Worm (Caenorhabditis elegans) whole organism, L3 larva: ENCODE measurements around the gene nhr-177.
A peak's percentile ranks its signal among the peaks of the same experiment; 100 is the strongest.

Experiments used
- R02D3.7 ChIP-seq: fragments of 150-350 bp; optimal IDR thresholded peaks from 2 replicates; lab custom pipeline; 2014; ENCODE audit warnings: missing biosample characterization, missing genetic modification characterization
- ZK546.5 ChIP-seq: sonication (generic microtip); optimal IDR thresholded peaks from 2 replicates; lab custom pipeline; 2017; ENCODE audit warnings: missing biosample characterization, missing genetic modification characterization
- aly-2 ChIP-seq: fragments of 150-350 bp; optimal IDR thresholded peaks from 2 replicates; lab custom pipeline; 2014; ENCODE audit warnings: missing biosample characterization, missing genetic modification characterization
- ceh-28 ChIP-seq: fragments of 150-350 bp; optimal IDR thresholded peaks from 2 replicates; lab custom pipeline; 2014; ENCODE audit warnings: missing biosample characterization, missing genetic modification reagents, missing genetic modification characterization
- ceh-82 ChIP-seq: fragments of 150-350 bp; optimal IDR thresholded peaks from 2 replicates; lab custom pipeline; 2014; ENCODE audit warnings: missing biosample characterization, missing genetic modification characterization
- ceh-9 ChIP-seq: sonication (generic microtip); optimal IDR thresholded peaks from 2 replicates; lab custom pipeline; 2018; ENCODE audit warnings: missing biosample characterization, missing genetic modification characterization
- daf-12 ChIP-seq: fragments of 150-350 bp; optimal IDR thresholded peaks from 2 replicates; lab custom pipeline; 2014; ENCODE audit warnings: missing biosample characterization, missing genetic modification reagents, missing genetic modification characterization
- egl-27 ChIP-seq: sonication (generic microtip); optimal IDR thresholded peaks from 4 replicates; lab custom pipeline; 2017; ENCODE audit warnings: missing biosample characterization, missing genetic modification reagents, missing genetic modification characterization
- egl-5 ChIP-seq: fragments of 150-350 bp; optimal IDR thresholded peaks from 2 replicates; lab custom pipeline; 2017; ENCODE audit warnings: missing biosample characterization, missing genetic modification reagents, missing genetic modification characterization, inconsistent platforms
- elt-1 ChIP-seq: fragments of 150-350 bp; optimal IDR thresholded peaks from 2 replicates; lab custom pipeline; 2014; ENCODE audit warnings: missing biosample characterization, missing genetic modification characterization
- eor-1 ChIP-seq, 2 experiments: fragments of 150-350 bp; optimal IDR thresholded peaks; 2 replicates each; lab custom pipeline; 2014 to 2018; ENCODE audit warnings: missing biosample characterization in 2 of 2, missing genetic modification characterization in 2 of 2
- fkh-10 ChIP-seq: sonication (generic microtip); optimal IDR thresholded peaks from 2 replicates; lab custom pipeline; 2017; ENCODE audit warnings: missing biosample characterization, missing genetic modification reagents, missing genetic modification characterization
- hmg-11 ChIP-seq: sonication (generic microtip); optimal IDR thresholded peaks from 2 replicates; lab custom pipeline; 2016; ENCODE audit warnings: missing genetic modification characterization, missing compliant biosample characterization
- jun-1 ChIP-seq: fragments of 150-350 bp; optimal IDR thresholded peaks from 2 replicates; lab custom pipeline; 2014; ENCODE audit warnings: missing biosample characterization, missing genetic modification reagents, missing genetic modification characterization
- lin-15B ChIP-seq: fragments of 150-350 bp; optimal IDR thresholded peaks from 2 replicates; lab custom pipeline; 2014; ENCODE audit warnings: missing biosample characterization, missing genetic modification characterization
- lin-39 ChIP-seq: fragments of 150-350 bp; optimal IDR thresholded peaks from 2 replicates; lab custom pipeline; 2018; ENCODE audit warnings: missing biosample characterization, missing genetic modification reagents, missing genetic modification characterization
- lsy-12 ChIP-seq: sonication (generic microtip); optimal IDR thresholded peaks from 2 replicates; lab custom pipeline; 2016; ENCODE audit warnings: mild to moderate bottlenecking, missing genetic modification characterization, missing compliant biosample characterization
- mdl-1 ChIP-seq: fragments of 150-350 bp; optimal IDR thresholded peaks from 2 replicates; lab custom pipeline; 2014; ENCODE audit warnings: missing biosample characterization, missing genetic modification characterization
- mml-1 ChIP-seq: fragments of 150-350 bp; sonication (generic microtip); optimal IDR thresholded peaks from 3 replicates; lab custom pipeline; 2014; ENCODE audit warnings: missing biosample characterization, missing genetic modification characterization
- nfya-1 ChIP-seq: sonication (generic microtip); optimal IDR thresholded peaks from 2 replicates; lab custom pipeline; 2017; ENCODE audit warnings: missing genetic modification characterization, mild to moderate bottlenecking, missing compliant biosample characterization, antibody characterized with exemption, moderate library complexity; ENCODE audit not compliant: insufficient read depth
- nhr-11 ChIP-seq: fragments of 150-350 bp; optimal IDR thresholded peaks from 2 replicates; lab custom pipeline; 2014; ENCODE audit warnings: missing biosample characterization, missing genetic modification characterization
- nhr-12 ChIP-seq: fragments of 150-350 bp; optimal IDR thresholded peaks from 2 replicates; lab custom pipeline; 2014; ENCODE audit warnings: missing biosample characterization, missing genetic modification characterization
- nhr-23 ChIP-seq: fragments of 150-350 bp; optimal IDR thresholded peaks from 2 replicates; lab custom pipeline; 2014; ENCODE audit warnings: missing biosample characterization, missing genetic modification reagents, missing genetic modification characterization
- nhr-237 ChIP-seq: fragments of 150-350 bp; optimal IDR thresholded peaks from 2 replicates; lab custom pipeline; 2014; ENCODE audit warnings: missing biosample characterization, missing genetic modification characterization
- nhr-25 ChIP-seq: sonication (generic microtip); optimal IDR thresholded peaks from 2 replicates; lab custom pipeline; 2017; ENCODE audit warnings: missing biosample characterization, missing genetic modification characterization
- nhr-28 ChIP-seq: fragments of 150-350 bp; optimal IDR thresholded peaks from 2 replicates; lab custom pipeline; 2014; ENCODE audit warnings: missing biosample characterization, missing genetic modification characterization
- nhr-43 ChIP-seq: sonication (generic microtip); optimal IDR thresholded peaks from 2 replicates; lab custom pipeline; 2016; ENCODE audit warnings: mild to moderate bottlenecking, missing genetic modification characterization, missing compliant biosample characterization; ENCODE audit not compliant: poor library complexity, severe bottlenecking
- nhr-67 ChIP-seq: fragments of 150-350 bp; optimal IDR thresholded peaks from 2 replicates; lab custom pipeline; 2014; ENCODE audit warnings: missing biosample characterization, missing genetic modification characterization
- nhr-76 ChIP-seq: fragments of 150-350 bp; sonication (generic microtip); optimal IDR thresholded peaks from 5 replicates; lab custom pipeline; 2014; ENCODE audit warnings: missing biosample characterization, missing genetic modification characterization
- nhr-77 ChIP-seq: fragments of 150-350 bp; optimal IDR thresholded peaks from 2 replicates; lab custom pipeline; 2014; ENCODE audit warnings: missing biosample characterization, missing genetic modification characterization
- pha-4 ChIP-seq: fragments of 150-350 bp; optimal IDR thresholded peaks from 2 replicates; lab custom pipeline; 2014; ENCODE audit warnings: missing biosample characterization, missing genetic modification reagents, missing genetic modification characterization
- pqm-1 ChIP-seq: fragments of 150-350 bp; optimal IDR thresholded peaks from 2 replicates; lab custom pipeline; 2017; ENCODE audit warnings: missing biosample characterization, missing genetic modification characterization, inconsistent platforms
- skn-1 ChIP-seq: fragments of 150-350 bp; optimal IDR thresholded peaks from 2 replicates; lab custom pipeline; 2014; ENCODE audit warnings: missing biosample characterization, missing genetic modification characterization
- snpc-4 ChIP-seq: fragments of 150-350 bp; optimal IDR thresholded peaks from 2 replicates; lab custom pipeline; 2014; ENCODE audit warnings: missing biosample characterization, missing genetic modification characterization
- unc-39 ChIP-seq: sonication (generic microtip); optimal IDR thresholded peaks from 4 replicates; lab custom pipeline; 2017; ENCODE audit warnings: missing biosample characterization, missing genetic modification characterization
- unc-62 ChIP-seq: fragments of 150-350 bp; sonication (generic microtip); optimal IDR thresholded peaks from 4 replicates; lab custom pipeline; 2014; ENCODE audit warnings: missing biosample characterization, missing genetic modification reagents, missing genetic modification characterization
- zag-1 ChIP-seq: fragments of 150-350 bp; optimal IDR thresholded peaks from 2 replicates; lab custom pipeline; 2014; ENCODE audit warnings: missing biosample characterization, missing genetic modification characterization
- ztf-11 ChIP-seq: fragments of 150-350 bp; optimal IDR thresholded peaks from 2 replicates; lab custom pipeline; 2014; ENCODE audit warnings: missing biosample characterization, missing genetic modification characterization

The nhr-177 gene

ce11 chrV:1624340-1624739 lies 14.3 kb downstream of the nhr-177 start, which contains the start of gene nhr-110:
TSS of gene nhr-110 (minus strand) at chrV:1624440.
- TF ChIP-seq ZK546.5 (tag; lab: Kevin White, UChicago) (peak; percentile 35), pha-4 (tag; lab: Kevin White, UChicago) (peak; percentile 11), nhr-76 (tag; lab: Kevin White, UChicago) (no peak), aly-2 (tag; lab: Kevin White, UChicago) (no peak)

- TF ChIP-seq R02D3.7 (tag; lab: Kevin White, UChicago) (no peak), nhr-11 (no peak), ZK546.5 (tag; lab: Kevin White, UChicago) (peak; percentile 31)
- TF ChIP-seq, all 47 proteins: peak for 1
Measured at ce11 chrV:1626720-1627119, 16.7 kb downstream of the nhr-177 start, which contains the start of gene nhr-237. TSS of gene nhr-237 (minus strand) at chrV:1626820.

- TF ChIP-seq elt-1 (tag; lab: Kevin White, UChicago): no peak
- TF ChIP-seq nhr-23 (tag; lab: Kevin White, UChicago): peak; percentile 49
- TF ChIP-seq mml-1: no peak
- peak; percentile 44 for TF ChIP-seq nhr-77 (tag; lab: Kevin White, UChicago)
- TF ChIP-seq aly-2 (tag; lab: Kevin White, UChicago): no peak
- peak; percentile 57 for TF ChIP-seq nhr-25 (tag; lab: Kevin White, UChicago)
- TF ChIP-seq unc-62 (GFP tag; lab: Kevin White, UChicago): no peak
- no peak for TF ChIP-seq egl-5
- peak; percentile 18 for TF ChIP-seq nfya-1 (tag; lab: Kevin White, UChicago)
- no peak for TF ChIP-seq ztf-11 (tag; lab: Kevin White, UChicago)
- peak; percentile 39 for TF ChIP-seq skn-1 (tag; lab: Kevin White, UChicago)
- peak; percentile 54 for TF ChIP-seq pha-4 (tag; lab: Kevin White, UChicago)
- TF ChIP-seq nhr-43 (tag; lab: Kevin White, UChicago): peak; percentile 78
- TF ChIP-seq pqm-1 (tag; lab: Kevin White, UChicago): no peak
Measured at ce11 chrV:1627269-1627668, 17.2 kb downstream of the nhr-177 start.

- TF ChIP-seq egl-5: no peak
- TF ChIP-seq ZK546.5 (tag; lab: Kevin White, UChicago): peak; percentile 47
- TF ChIP-seq mdl-1 (tag; lab: Kevin White, UChicago): no peak
- no peak for TF ChIP-seq egl-27 (tag; lab: Kevin White, UChicago)
- no peak for TF ChIP-seq elt-1 (tag; lab: Kevin White, UChicago)
- no peak for TF ChIP-seq nhr-23 (tag; lab: Kevin White, UChicago)
- no peak for TF ChIP-seq fkh-10
- no peak for TF ChIP-seq ceh-9 (tag; lab: Kevin White, UChicago)
- TF ChIP-seq ceh-28 (tag; lab: Kevin White, UChicago): no peak
- TF ChIP-seq zag-1: no peak
- TF ChIP-seq unc-39 (tag; lab: Kevin White, UChicago): no peak
- no peak for TF ChIP-seq nhr-25 (tag; lab: Kevin White, UChicago)
- no peak for TF ChIP-seq nhr-12
- no peak for TF ChIP-seq pqm-1 (tag; lab: Kevin White, UChicago)
- TF ChIP-seq nhr-67 (tag; lab: Kevin White, UChicago): no peak
- TF ChIP-seq aly-2 (tag; lab: Kevin White, UChicago): no peak
- TF ChIP-seq lsy-12 (tag; lab: Kevin White, UChicago): no peak
- TF ChIP-seq hmg-11 (tag; lab: Kevin White, UChicago): no peak
- TF ChIP-seq nhr-237: no peak
- TF ChIP-seq snpc-4: no peak
- no peak for TF ChIP-seq eor-1 (tag; optimal IDR thresholded peaks at IDR 0.05; lab: Kevin White, UChicago)
- no peak for TF ChIP-seq daf-12 (tag; lab: Kevin White, UChicago)
- TF ChIP-seq ztf-11 (tag; lab: Kevin White, UChicago): no peak
- no peak for TF ChIP-seq nhr-76 (tag; lab: Kevin White, UChicago)
- TF ChIP-seq ceh-82: no peak
- no peak for TF ChIP-seq nfya-1 (tag; lab: Kevin White, UChicago)
- no peak for TF ChIP-seq lin-15B
- no peak for TF ChIP-seq lin-39 (tag; lab: Kevin White, UChicago)
- no peak for TF ChIP-seq jun-1 (tag; lab: Kevin White, UChicago)
- peak; percentile 11 for TF ChIP-seq pha-4 (tag; lab: Kevin White, UChicago)
- TF ChIP-seq nhr-28 (tag; lab: Kevin White, UChicago): peak; percentile 50
- peak; percentile 66 for TF ChIP-seq nhr-77 (tag; lab: Kevin White, UChicago)
Measured at ce11 chrV:1629329-1629728, 19.3 kb downstream of the nhr-177 start, which contains the start of gene nhr-238. TSS of gene nhr-238 (minus strand) at chrV:1629432.
